ENCODE assay signal across 5 worm cellular contexts in the genomic region with DNA sequence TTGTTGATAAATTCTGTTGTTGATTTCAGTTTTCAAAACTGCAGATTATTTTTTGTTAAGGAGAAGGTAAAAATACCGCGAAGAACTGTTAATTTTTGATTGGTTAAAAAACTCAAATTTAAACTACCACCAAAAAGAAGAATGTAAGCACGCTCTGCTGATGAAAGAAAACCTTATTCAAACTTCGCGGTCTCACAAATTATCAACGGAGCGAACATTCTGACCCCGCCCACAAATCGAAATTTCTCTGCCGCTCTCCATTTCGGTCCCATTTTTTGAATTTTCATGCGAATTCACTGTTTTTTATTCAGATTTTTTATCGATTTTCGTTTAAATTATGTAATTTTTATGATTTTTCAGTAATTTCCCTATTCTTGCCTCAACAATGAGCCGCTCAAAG.
TF ChIP-seq lines count a peak whose summit lies in the region.

TSS of gene cyn-3 (plus strand) at position 361 of the 400 bp plus-strand sequence.

TF ChIP-seq in whole organism, L1 larva, 84 proteins besides CTCF, POLR2A, EP300 and RAD21 (continued from another document and continues in another):
- TF ChIP-seq unc-30 (tag; optimal IDR thresholded peaks at IDR 0.05; lab: Kevin White, UChicago) (no peak), elt-3 (tag; optimal IDR thresholded peaks at IDR 0.05; lab: Kevin White, UChicago) (peak in 3 of 6 experiments; percentile 29 to 89 (median 83)), mdl-1 (tag; optimal IDR thresholded peaks at IDR 0.05; lab: Kevin White, UChicago) (peak in 1 of 2 experiments; percentile 85), nhr-47 (tag; optimal IDR thresholded peaks at IDR 0.05; lab: Kevin White, UChicago) (peak; percentile 95), nhr-20 (tag; optimal IDR thresholded peaks at IDR 0.05; lab: Kevin White, UChicago) (peak; percentile 93), nhr-12 (tag; optimal IDR thresholded peaks at IDR 0.05; lab: Kevin White, UChicago) (no peak), ama-1 (optimal IDR thresholded peaks at IDR 0.05; lab: Kevin White, UChicago) (peak; percentile 66), unc-130 (tag; optimal IDR thresholded peaks at IDR 0.05; lab: Kevin White, UChicago) (peak; percentile 83), hpl-2 (GFP tag; optimal IDR thresholded peaks at IDR 0.05; lab: Kevin White, UChicago) (no peak), tlp-1 (tag; optimal IDR thresholded peaks at IDR 0.05; lab: Kevin White, UChicago) (no peak), ztf-11 (tag; optimal IDR thresholded peaks at IDR 0.05; lab: Kevin White, UChicago) (peak in 1 of 2 experiments; percentile 17), nhr-237 (tag; optimal IDR thresholded peaks at IDR 0.05; lab: Kevin White, UChicago) (peak; percentile 77), lin-14 (GFP tag; optimal IDR thresholded peaks at IDR 0.05; lab: Kevin White, UChicago) (peak; percentile 92), swsn-7 (tag; optimal IDR thresholded peaks at IDR 0.05; lab: Kevin White, UChicago) (peak; percentile 90), tbx-2 (tag; optimal IDR thresholded peaks at IDR 0.05; lab: Kevin White, UChicago) (peak; percentile 94), snpc-4 (tag; optimal IDR thresholded peaks at IDR 0.05; lab: Kevin White, UChicago) (peak; percentile 74), sup-37 (GFP tag; optimal IDR thresholded peaks at IDR 0.05; lab: Kevin White, UChicago) (peak; percentile 32), aha-1 (tag; optimal IDR thresholded peaks at IDR 0.05; lab: Kevin White, UChicago) (peak; percentile 56), egl-27 (tag; optimal IDR thresholded peaks at IDR 0.05; lab: Kevin White, UChicago) (no peak), unc-86 (tag; optimal IDR thresholded peaks at IDR 0.05; lab: Kevin White, UChicago) (peak; percentile 90), pqm-1 (tag; optimal IDR thresholded peaks at IDR 0.05; lab: Kevin White, UChicago) (no peak), mab-9 (GFP tag; IDR thresholded peaks at IDR 0.05; lab: Robert Waterston, UW) (0 out of 2 replicates have a peak, but pooled peaks have one; percentile 26), zag-1 (tag; optimal IDR thresholded peaks at IDR 0.05; lab: Kevin White, UChicago) (no peak), sptf-1 (tag; optimal IDR thresholded peaks at IDR 0.05; lab: Kevin White, UChicago) (no peak), ceh-88 (GFP tag; IDR thresholded peaks at IDR 0.05; lab: Robert Waterston, UW) (0 out of 2 replicates have a peak, but pooled peaks have one; percentile 27)

TF ChIP-seq in whole organism, L2 larva, 48 proteins besides CTCF, POLR2A, EP300 and RAD21 (continued from another document):
- TF ChIP-seq ceh-16 (tag; optimal IDR thresholded peaks at IDR 0.05; lab: Kevin White, UChicago): peak; percentile 59
- peak; percentile 31 for TF ChIP-seq egl-27 (tag; optimal IDR thresholded peaks at IDR 0.05; lab: Kevin White, UChicago)
- no peak for TF ChIP-seq nhr-6 (tag; optimal IDR thresholded peaks at IDR 0.05; lab: Kevin White, UChicago)
- peak; percentile 41 for TF ChIP-seq R02D3.7 (tag; optimal IDR thresholded peaks at IDR 0.05; lab: Kevin White, UChicago)
- TF ChIP-seq C34F6.9 (tag; optimal IDR thresholded peaks at IDR 0.05; lab: Kevin White, UChicago): peak; percentile 93
- peak; percentile 30 for TF ChIP-seq ZK546.5 (tag; optimal IDR thresholded peaks at IDR 0.05; lab: Kevin White, UChicago)
- TF ChIP-seq alr-1 (tag; optimal IDR thresholded peaks at IDR 0.05; lab: Kevin White, UChicago): no peak
- no peak for TF ChIP-seq peb-1 (tag; optimal IDR thresholded peaks at IDR 0.05; lab: Kevin White, UChicago)
- TF ChIP-seq blmp-1 (tag; optimal IDR thresholded peaks at IDR 0.05; lab: Kevin White, UChicago; ENCODE audit: insufficient read depth): peak; percentile 78
- peak; percentile 87 for TF ChIP-seq snpc-4 (tag; optimal IDR thresholded peaks at IDR 0.05; lab: Kevin White, UChicago)
- peak; percentile 46 for TF ChIP-seq zag-1 (tag; optimal IDR thresholded peaks at IDR 0.05; lab: Kevin White, UChicago)
- TF ChIP-seq lsy-2 (tag; optimal IDR thresholded peaks at IDR 0.05; lab: Kevin White, UChicago): peak; percentile 82 to 93
- TF ChIP-seq lin-11 (tag; optimal IDR thresholded peaks at IDR 0.05; lab: Kevin White, UChicago): peak; percentile 91
- TF ChIP-seq F13H6.1 (tag; optimal IDR thresholded peaks at IDR 0.05; lab: Kevin White, UChicago): peak; percentile 85

TF ChIP-seq in whole organism, L3 larva, 47 proteins besides CTCF, POLR2A, EP300 and RAD21 (continued from another document):
- TF ChIP-seq jun-1 (tag; optimal IDR thresholded peaks at IDR 0.05; lab: Kevin White, UChicago): peak; percentile 73
- no peak for TF ChIP-seq nhr-76 (tag; optimal IDR thresholded peaks at IDR 0.05; lab: Kevin White, UChicago)
- TF ChIP-seq ceh-28 (tag; optimal IDR thresholded peaks at IDR 0.05; lab: Kevin White, UChicago): peak; percentile 79
- no peak for TF ChIP-seq mml-1 (tag; optimal IDR thresholded peaks at IDR 0.05; lab: Kevin White, UChicago)
- no peak for TF ChIP-seq ztf-11 (tag; optimal IDR thresholded peaks at IDR 0.05; lab: Kevin White, UChicago)
- TF ChIP-seq skn-1 (tag; optimal IDR thresholded peaks at IDR 0.05; lab: Kevin White, UChicago): peak; percentile 91
- no peak for TF ChIP-seq unc-39 (tag; optimal IDR thresholded peaks at IDR 0.05; lab: Kevin White, UChicago)
TF ChIP-seq in whole organism, L3 larva: peak in this region for 22.

TF ChIP-seq in whole organism, L4 larva, 104 proteins besides CTCF, POLR2A, EP300 and RAD21 (continued from another document and continues in another):
- no peak for TF ChIP-seq ceh-32 (tag; optimal IDR thresholded peaks at IDR 0.05; lab: Kevin White, UChicago; ENCODE audit: poor library complexity)
- no peak for TF ChIP-seq zip-11 (GFP tag; IDR thresholded peaks at IDR 0.05; lab: Robert Waterston, UW)
- TF ChIP-seq arid-1 (GFP tag; conservative IDR thresholded peaks at IDR 0.05; lab: Robert Waterston, UW): peak; percentile 71
- TF ChIP-seq mes-2 (tag; optimal IDR thresholded peaks at IDR 0.05; lab: Kevin White, UChicago; ENCODE audit: poor library complexity, severe bottlenecking): peak; percentile 92
- no peak for TF ChIP-seq dmd-8 (GFP tag; IDR thresholded peaks at IDR 0.05; lab: Robert Waterston, UW)
- peak in 1 of 2 experiments; percentile 85 for TF ChIP-seq unc-62 (GFP tag; optimal IDR thresholded peaks at IDR 0.05 in 1 of 2; lab: Kevin White, UChicago)
- no peak for TF ChIP-seq unc-62 (tag; optimal IDR thresholded peaks at IDR 0.05; lab: Kevin White, UChicago)
- TF ChIP-seq nhr-10 (tag; optimal IDR thresholded peaks at IDR 0.05; lab: Kevin White, UChicago): no peak
- TF ChIP-seq mep-1 (tag; optimal IDR thresholded peaks at IDR 0.05; lab: Kevin White, UChicago): peak; percentile 86
- peak; percentile 81 for TF ChIP-seq fkh-10 (GFP tag; optimal IDR thresholded peaks at IDR 0.05; lab: Kevin White, UChicago)
- TF ChIP-seq attf-4 (tag; optimal IDR thresholded peaks at IDR 0.05; lab: Kevin White, UChicago): no peak
- peak; percentile 67 for TF ChIP-seq ctbp-1 (GFP tag; IDR thresholded peaks at IDR 0.05; lab: Robert Waterston, UW)
- peak; percentile 59 for TF ChIP-seq nhr-28 (tag; optimal IDR thresholded peaks at IDR 0.05; lab: Kevin White, UChicago)
- no peak for TF ChIP-seq lin-39 (tag; optimal IDR thresholded peaks at IDR 0.05; lab: Kevin White, UChicago)
- no peak for TF ChIP-seq zag-1 (tag; optimal IDR thresholded peaks at IDR 0.05; lab: Kevin White, UChicago)
- no peak for TF ChIP-seq php-3 (GFP tag; IDR thresholded peaks at IDR 0.05; lab: Robert Waterston, UW)
- peak; percentile 28; the same call in 1 of the 2 replicates for TF ChIP-seq snpc-1.2 (GFP tag; IDR thresholded peaks at IDR 0.05; lab: Robert Waterston, UW)
- no peak for TF ChIP-seq ceh-82 (tag; optimal IDR thresholded peaks at IDR 0.05; lab: Kevin White, UChicago)
- TF ChIP-seq mdl-1 (tag; optimal IDR thresholded peaks at IDR 0.05; lab: Kevin White, UChicago): peak in 1 of 2 experiments; percentile 31
- no peak for TF ChIP-seq tag-97 (GFP tag; IDR thresholded peaks at IDR 0.05; lab: Robert Waterston, UW)
- no peak for TF ChIP-seq zip-2 (tag; optimal IDR thresholded peaks at IDR 0.05; lab: Kevin White, UChicago)
- TF ChIP-seq madf-5 (GFP tag; IDR thresholded peaks at IDR 0.05; lab: Robert Waterston, UW): no peak
- no peak for TF ChIP-seq saeg-2 (GFP tag; IDR thresholded peaks at IDR 0.05; lab: Robert Waterston, UW)
- TF ChIP-seq mxl-2 (GFP tag; conservative IDR thresholded peaks at IDR 0.05; lab: Robert Waterston, UW): no peak
- no peak for TF ChIP-seq madf-9 (GFP tag; conservative IDR thresholded peaks at IDR 0.05; lab: Robert Waterston, UW)
- TF ChIP-seq Y75B8A.6 (GFP tag; IDR thresholded peaks at IDR 0.05; lab: Robert Waterston, UW): no peak
- TF ChIP-seq hmg-1.1 (GFP tag; IDR thresholded peaks at IDR 0.05; lab: Robert Waterston, UW): peak; percentile 55
- no peak for TF ChIP-seq ceh-20 (GFP tag; IDR thresholded peaks at IDR 0.05; lab: Robert Waterston, UW)
- no peak for TF ChIP-seq daf-19 (GFP tag; conservative IDR thresholded peaks at IDR 0.05; lab: Robert Waterston, UW)
- no peak for TF ChIP-seq set-16 (GFP tag; IDR thresholded peaks at IDR 0.05; lab: Robert Waterston, UW)
- peak; percentile 9 for TF ChIP-seq nhr-48 (tag; optimal IDR thresholded peaks at IDR 0.05; lab: Kevin White, UChicago)
- TF ChIP-seq lin-1 (GFP tag; IDR thresholded peaks at IDR 0.05; lab: Robert Waterston, UW): no peak
- TF ChIP-seq lin-15B (tag; optimal IDR thresholded peaks at IDR 0.05; lab: Kevin White, UChicago): peak; percentile 46
- peak in 1 of 2 experiments; percentile 35 for TF ChIP-seq daf-16 (GFP tag; optimal IDR thresholded peaks at IDR 0.05; lab: Kevin White, UChicago)
- peak; percentile 65 for TF ChIP-seq daf-16 (tag; optimal IDR thresholded peaks at IDR 0.05; lab: Kevin White, UChicago)
- TF ChIP-seq F10B5.3 (tag; optimal IDR thresholded peaks at IDR 0.05; lab: Kevin White, UChicago): no peak
- no peak for TF ChIP-seq snpc-4 (tag; optimal IDR thresholded peaks at IDR 0.05; lab: Kevin White, UChicago)
- TF ChIP-seq zfp-3 (GFP tag; conservative IDR thresholded peaks at IDR 0.05; lab: Robert Waterston, UW): no peak
- TF ChIP-seq nhr-6 (tag; optimal IDR thresholded peaks at IDR 0.05; lab: Kevin White, UChicago): peak; percentile 99
- TF ChIP-seq egl-27 (tag; optimal IDR thresholded peaks at IDR 0.05; lab: Kevin White, UChicago): no peak
- TF ChIP-seq nhr-77 (tag; optimal IDR thresholded peaks at IDR 0.05; lab: Kevin White, UChicago): peak; percentile 82
- TF ChIP-seq ZK546.5 (tag; optimal IDR thresholded peaks at IDR 0.05; lab: Kevin White, UChicago): no peak
- no peak for TF ChIP-seq Y5F2A.4 (GFP tag; optimal IDR thresholded peaks at IDR 0.05; lab: Kevin White, UChicago)

TF ChIP-seq in whole organism, young adult, 124 proteins besides CTCF, POLR2A, EP300 and RAD21 (continued from another document and continues in another):
- no peak for TF ChIP-seq egl-18 (GFP tag; IDR thresholded peaks at IDR 0.05; lab: Robert Waterston, UW)
- no peak for TF ChIP-seq egrh-3 (GFP tag; IDR thresholded peaks at IDR 0.05; lab: Robert Waterston, UW)
- TF ChIP-seq pbrm-1 (GFP tag; IDR thresholded peaks at IDR 0.05; lab: Robert Waterston, UW): peak; percentile 41; the same call in 1 of the 2 replicates
- no peak for TF ChIP-seq Y53F4B.3 (GFP tag; IDR thresholded peaks at IDR 0.05; lab: Robert Waterston, UW)
- no peak for TF ChIP-seq cebp-1 (GFP tag; IDR thresholded peaks at IDR 0.05; lab: Robert Waterston, UW)
- peak; percentile 67 for TF ChIP-seq cebp-1 (tag; optimal IDR thresholded peaks at IDR 0.05; lab: Kevin White, UChicago)
- peak; percentile 34 for TF ChIP-seq ceh-27 (GFP tag; optimal IDR thresholded peaks at IDR 0.05; lab: Kevin White, UChicago)
- no peak for TF ChIP-seq C17E4.6 (GFP tag; IDR thresholded peaks at IDR 0.05; lab: Robert Waterston, UW)
- TF ChIP-seq Y67H2A.10 (GFP tag; conservative IDR thresholded peaks at IDR 0.05; lab: Robert Waterston, UW): no peak
- no peak for TF ChIP-seq him-1 (tag; optimal IDR thresholded peaks at IDR 0.05; lab: Kevin White, UChicago)
- TF ChIP-seq nhr-120 (GFP tag; IDR thresholded peaks at IDR 0.05; lab: Robert Waterston, UW): no peak
- TF ChIP-seq atf-7 (tag; optimal IDR thresholded peaks at IDR 0.05; lab: Kevin White, UChicago): no peak
- TF ChIP-seq madf-6 (GFP tag; IDR thresholded peaks at IDR 0.05; lab: Robert Waterston, UW): peak; percentile 85
- no peak for TF ChIP-seq ztf-28 (GFP tag; IDR thresholded peaks at IDR 0.05; lab: Robert Waterston, UW)
- TF ChIP-seq sdz-38 (tag; optimal IDR thresholded peaks at IDR 0.05; lab: Kevin White, UChicago): no peak
- peak; percentile 98 for TF ChIP-seq mcd-1 (GFP tag; IDR thresholded peaks at IDR 0.05; lab: Robert Waterston, UW)
- no peak for TF ChIP-seq lir-1 (GFP tag; conservative IDR thresholded peaks at IDR 0.05; lab: Robert Waterston, UW)
- TF ChIP-seq F10E7.11 (tag; optimal IDR thresholded peaks at IDR 0.05; lab: Kevin White, UChicago): no peak
- no peak for TF ChIP-seq unc-130 (GFP tag; optimal IDR thresholded peaks at IDR 0.05; lab: Kevin White, UChicago)
- peak; percentile 89 for TF ChIP-seq dpl-1 (GFP tag; optimal IDR thresholded peaks at IDR 0.05; lab: Kevin White, UChicago)
- no peak for TF ChIP-seq let-607 (tag; optimal IDR thresholded peaks at IDR 0.05; lab: Kevin White, UChicago)
- TF ChIP-seq hsf-1 (GFP tag; IDR thresholded peaks at IDR 0.05; lab: Robert Waterston, UW): peak; percentile 88
- no peak for TF ChIP-seq lag-1 (GFP tag; IDR thresholded peaks at IDR 0.05; lab: Robert Waterston, UW)
- no peak for TF ChIP-seq let-526 (GFP tag; IDR thresholded peaks at IDR 0.05; lab: Robert Waterston, UW)
- peak; percentile 76 for TF ChIP-seq lin-40 (tag; optimal IDR thresholded peaks at IDR 0.05; lab: Kevin White, UChicago)
- TF ChIP-seq Y53G8AR.9 (GFP tag; conservative IDR thresholded peaks at IDR 0.05; lab: Robert Waterston, UW): peak; percentile 59; the same call in 1 of the 2 replicates
- TF ChIP-seq ceh-40 (GFP tag; IDR thresholded peaks at IDR 0.05; lab: Robert Waterston, UW): no peak
- TF ChIP-seq ets-4 (GFP tag; optimal IDR thresholded peaks at IDR 0.05; lab: Kevin White, UChicago): no peak
- TF ChIP-seq Y79H2A.3 (GFP tag; conservative IDR thresholded peaks at IDR 0.05; lab: Robert Waterston, UW): no peak
- no peak for TF ChIP-seq rpc-1 (optimal IDR thresholded peaks at IDR 0.05; lab: Kevin White, UChicago)
- no peak for TF ChIP-seq rpc-1 (tag; optimal IDR thresholded peaks at IDR 0.05; lab: Kevin White, UChicago)
- peak; percentile 67 for TF ChIP-seq ceh-91 (GFP tag; IDR thresholded peaks at IDR 0.05; lab: Robert Waterston, UW)
- peak; percentile 30 for TF ChIP-seq snpc-4 (GFP tag; optimal IDR thresholded peaks at IDR 0.05; lab: Kevin White, UChicago)
- peak; percentile 11 to 68 (median 52) for TF ChIP-seq snpc-4 (tag; optimal IDR thresholded peaks at IDR 0.05; lab: Kevin White, UChicago)
- 0 out of 2 replicates have a peak, but pooled peaks have one; percentile 39 for TF ChIP-seq attf-3 (GFP tag; conservative IDR thresholded peaks at IDR 0.05; lab: Robert Waterston, UW)
- TF ChIP-seq somi-1 (GFP tag; optimal IDR thresholded peaks at IDR 0.05; lab: Kevin White, UChicago): no peak
- peak; percentile 75 for TF ChIP-seq dox-1 (GFP tag; IDR thresholded peaks at IDR 0.05; lab: Robert Waterston, UW)
- TF ChIP-seq rcor-1 (GFP tag; IDR thresholded peaks at IDR 0.05; lab: Robert Waterston, UW): peak; percentile 65; the same call in 1 of the 2 replicates
- peak; percentile 50; the same call in 1 of the 2 replicates for TF ChIP-seq attf-6 (GFP tag; IDR thresholded peaks at IDR 0.05; lab: Robert Waterston, UW)
- peak; percentile 72 for TF ChIP-seq snpc-1.3 (tag; optimal IDR thresholded peaks at IDR 0.05; lab: Kevin White, UChicago; ENCODE audit: insufficient read depth)
- peak; percentile 99 for TF ChIP-seq lin-54 (GFP tag; optimal IDR thresholded peaks at IDR 0.05; lab: Kevin White, UChicago)
- TF ChIP-seq C06A6.2 (GFP tag; conservative IDR thresholded peaks at IDR 0.05; lab: Robert Waterston, UW): no peak; the same call in 1 of the 2 replicates
- no peak for TF ChIP-seq aptf-2 (GFP tag; conservative IDR thresholded peaks at IDR 0.05; lab: Robert Waterston, UW)
- peak; percentile 47 for TF ChIP-seq F33H1.4 (GFP tag; IDR thresholded peaks at IDR 0.05; lab: Robert Waterston, UW)
- no peak for TF ChIP-seq Y95B8A.8 (GFP tag; IDR thresholded peaks at IDR 0.05; lab: Robert Waterston, UW)
- TF ChIP-seq lin-35 (GFP tag; optimal IDR thresholded peaks at IDR 0.05; lab: Kevin White, UChicago): peak; percentile 64 to 96 (median 65)
- TF ChIP-seq snpc-3.4 (tag; optimal IDR thresholded peaks at IDR 0.05; lab: Kevin White, UChicago): peak; percentile 69
- no peak for TF ChIP-seq rec-8 (tag; optimal IDR thresholded peaks at IDR 0.05; lab: Kevin White, UChicago)
- peak; percentile 45 for TF ChIP-seq K12H6.12 (tag; optimal IDR thresholded peaks at IDR 0.05; lab: Kevin White, UChicago)
